Worm (Caenorhabditis elegans): ENCODE measurements around the gene C50H11.13.
"Not testable (repeated sequence)": the region's sequence is repeated elsewhere in the genome, so short reads cannot be mapped to it uniquely, and the experiment has no call there.

The C50H11.13 gene

DNA sequence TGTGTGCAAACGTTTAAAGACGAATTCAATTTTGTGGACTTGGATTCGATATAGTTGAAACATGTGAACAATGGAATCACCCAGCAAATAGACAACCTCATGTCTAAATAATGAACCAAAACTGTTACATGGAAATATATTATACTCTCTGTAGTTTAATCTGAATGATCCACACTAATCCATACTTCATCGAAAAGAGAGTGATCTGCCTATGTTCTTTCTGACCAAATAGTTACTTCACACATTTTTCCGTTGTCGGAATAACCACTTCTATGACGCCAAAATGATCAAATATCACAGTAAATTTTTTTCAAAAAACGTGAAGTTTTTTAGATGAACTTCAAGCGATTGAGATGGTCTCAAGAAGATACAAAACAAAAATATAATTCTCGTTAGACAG is 30.6 kb upstream of the C50H11.13 start, which contains the start of gene Y73C8C.4:
Gene Y73C8C.4 (minus strand): TSS at position 101 of the 400 bp plus-strand sequence.
- not testable (repeated sequence) for TF ChIP-seq ztf-23, T22C8.4, ztf-29 (GFP tag; IDR thresholded peaks at IDR 0.05)

DNA sequence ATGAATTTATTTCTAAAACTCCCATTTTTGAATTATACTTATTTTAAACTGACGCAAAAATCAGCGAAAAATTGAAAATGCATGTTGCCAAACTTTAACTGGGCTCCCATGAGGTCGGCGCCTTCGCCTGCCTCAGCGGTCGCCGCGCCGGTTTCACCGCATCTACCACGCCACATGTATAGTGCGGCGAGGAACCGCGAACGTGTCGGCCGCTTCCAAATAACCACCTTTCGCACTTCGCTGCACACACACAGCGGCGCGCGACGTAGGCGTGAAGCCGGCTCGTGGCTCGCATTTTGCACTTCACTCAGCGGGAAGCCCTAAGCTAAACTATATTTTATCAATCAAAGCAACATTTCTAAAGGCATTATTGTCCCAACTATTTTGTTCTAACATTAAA is 29.1 kb upstream of the C50H11.13 start:
- no peak for TF ChIP-seq T22C8.4 (GFP tag; IDR thresholded peaks at IDR 0.05)
- TF ChIP-seq med-1 (GFP tag; optimal IDR thresholded peaks at IDR 0.05; ENCODE audit: insufficient read depth), result no peak
- no peak for TF ChIP-seq klf-2 (GFP tag; conservative IDR thresholded peaks at IDR 0.05)
- TF ChIP-seq cog-1 (tag; optimal IDR thresholded peaks at IDR 0.05), result no peak
- no peak for TF ChIP-seq tab-1 (GFP tag; IDR thresholded peaks at IDR 0.05)
- no peak for TF ChIP-seq ztf-29 (GFP tag; IDR thresholded peaks at IDR 0.05)
- no peak for TF ChIP-seq ztf-23 (GFP tag; IDR thresholded peaks at IDR 0.05)
- TF ChIP-seq flt-1 (GFP tag; IDR thresholded peaks at IDR 0.05), result no peak
- no peak for TF ChIP-seq ref-1 (GFP tag; conservative IDR thresholded peaks at IDR 0.05)

DNA sequence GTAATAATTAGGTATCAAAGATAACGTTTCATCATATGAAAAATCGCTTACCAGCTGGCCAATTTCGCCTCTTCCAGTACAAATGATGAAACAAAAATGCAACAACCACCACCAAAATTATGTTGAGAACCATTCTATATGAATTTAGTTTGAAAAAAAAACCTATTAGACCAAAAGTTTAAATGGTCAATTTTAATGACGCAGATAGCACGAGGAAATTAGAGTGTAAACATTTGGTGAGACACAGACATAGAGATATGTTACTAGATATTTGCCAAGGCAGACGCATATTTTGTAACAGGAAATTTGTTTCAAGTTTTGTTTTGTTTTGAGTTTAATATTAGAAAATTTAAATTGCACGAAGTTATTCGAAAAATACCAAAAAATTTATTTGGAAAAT is 22.9 kb upstream of the C50H11.13 start, which contains the start of gene cyp-33C9:
Gene cyp-33C9 (minus strand): TSS at position 211 of the 400 bp plus-strand sequence.
- no peak for TF ChIP-seq ztf-23 (GFP tag; IDR thresholded peaks at IDR 0.05)
- no peak for TF ChIP-seq ref-1 (GFP tag; conservative IDR thresholded peaks at IDR 0.05)
- TF ChIP-seq med-1 (GFP tag; optimal IDR thresholded peaks at IDR 0.05; ENCODE audit: insufficient read depth), result no peak
- TF ChIP-seq flt-1 (GFP tag; IDR thresholded peaks at IDR 0.05), result no peak
- TF ChIP-seq klf-2 (GFP tag; conservative IDR thresholded peaks at IDR 0.05), result no peak
- no peak for TF ChIP-seq tab-1 (GFP tag; IDR thresholded peaks at IDR 0.05)
- TF ChIP-seq T22C8.4 (GFP tag; IDR thresholded peaks at IDR 0.05), result no peak
- no peak for TF ChIP-seq cog-1 (tag; optimal IDR thresholded peaks at IDR 0.05)
- TF ChIP-seq ztf-29 (GFP tag; IDR thresholded peaks at IDR 0.05), result no peak

DNA sequence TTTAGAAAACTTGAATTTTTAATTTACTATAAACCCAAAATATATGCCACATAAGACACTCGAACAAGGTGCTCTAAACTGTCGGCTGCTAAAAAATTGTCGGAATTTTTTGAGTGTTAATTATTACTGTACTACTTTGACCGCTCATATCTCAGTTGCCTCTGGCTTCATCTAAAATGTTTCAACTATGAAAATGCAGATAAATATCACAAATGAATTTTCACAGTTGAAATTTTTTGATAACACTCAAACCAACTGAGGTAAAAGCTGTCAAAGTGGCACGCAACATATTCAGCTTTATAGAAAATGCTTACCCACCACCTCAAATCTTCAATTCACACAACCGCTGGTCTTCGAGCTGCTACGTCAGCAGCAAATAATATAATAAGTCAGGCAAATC is 17.3 kb upstream of the C50H11.13 start, which contains the start of gene acs-21:
Gene acs-21 (plus strand): TSS at position 301 of the 400 bp plus-strand sequence.
- no peak for TF ChIP-seq ref-1 (GFP tag; conservative IDR thresholded peaks at IDR 0.05)

DNA sequence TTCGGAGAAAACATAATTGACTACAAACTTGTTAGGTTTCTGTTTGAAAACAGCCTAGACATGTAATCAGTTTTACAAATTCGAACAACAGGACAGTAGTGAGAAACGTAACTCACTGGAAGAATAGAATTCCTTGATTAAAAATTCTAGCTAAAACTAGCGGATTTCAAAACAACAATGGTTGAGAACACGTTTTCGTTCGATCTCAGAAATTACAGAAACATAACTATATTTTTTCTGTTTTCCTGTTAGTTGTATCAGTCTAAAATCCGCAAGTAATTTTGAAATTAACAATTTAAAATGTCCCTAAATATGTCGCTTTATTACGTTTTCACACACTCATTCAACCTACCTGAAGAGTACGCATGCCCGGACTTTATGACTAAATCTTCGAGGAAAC is 14.8 kb upstream of the C50H11.13 start, which contains the start of gene srt-8:
Gene srt-8 (plus strand): TSS at position 301 of the 400 bp plus-strand sequence.
- TF ChIP-seq flt-1 (GFP tag; IDR thresholded peaks at IDR 0.05) (no peak), klf-2 (GFP tag; conservative IDR thresholded peaks at IDR 0.05) (no peak)

DNA sequence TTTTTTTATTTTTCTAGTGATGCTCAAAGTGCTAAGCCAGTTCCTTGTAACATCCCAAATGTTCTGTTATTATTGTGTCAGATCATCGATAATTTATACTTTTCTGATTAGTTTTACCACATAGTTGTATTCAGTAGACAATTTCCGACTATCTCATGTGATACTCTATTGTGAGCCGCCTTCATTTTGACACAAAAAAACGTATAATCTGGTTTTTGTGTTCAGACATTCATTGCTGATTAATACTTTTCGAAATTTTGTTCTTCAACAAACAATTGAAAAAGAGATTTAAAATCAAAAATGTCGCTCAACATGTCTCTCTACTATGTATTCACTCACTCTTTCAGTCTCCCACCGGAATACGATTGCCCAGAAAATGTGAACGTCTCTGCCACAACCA is 10.0 kb upstream of the C50H11.13 start, which contains the start of gene srt-7:
Gene srt-7 (plus strand): TSS at position 301 of the 400 bp plus-strand sequence.
- TF ChIP-seq cog-1 (tag; optimal IDR thresholded peaks at IDR 0.05), result no peak
- TF ChIP-seq tab-1 (GFP tag; IDR thresholded peaks at IDR 0.05), result no peak
- TF ChIP-seq ztf-29 (GFP tag; IDR thresholded peaks at IDR 0.05), result no peak
- TF ChIP-seq ref-1 (GFP tag; conservative IDR thresholded peaks at IDR 0.05), result no peak
- TF ChIP-seq klf-2 (GFP tag; conservative IDR thresholded peaks at IDR 0.05), result no peak

DNA sequence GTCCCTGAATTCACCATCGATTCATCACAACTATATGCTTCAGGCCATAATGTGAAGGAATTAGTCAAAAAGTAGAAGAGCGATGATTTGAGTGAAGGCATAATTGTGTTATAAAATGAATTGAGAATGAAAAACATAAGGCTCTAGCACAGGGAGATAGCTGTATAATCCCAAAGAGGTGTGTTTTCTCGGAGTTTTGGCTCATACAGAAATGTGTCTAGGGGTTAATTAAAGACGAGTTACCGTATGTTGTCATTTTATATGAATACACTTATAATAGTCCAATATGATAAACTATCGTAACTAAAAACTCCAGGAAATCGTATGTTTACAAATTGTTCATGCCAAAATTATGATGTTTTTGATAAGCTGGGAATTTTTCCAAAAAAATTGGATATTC is 9.3 kb upstream of the C50H11.13 start, which contains the start of gene srt-5:
Gene srt-5 (minus strand): TSS at position 101 of the 400 bp plus-strand sequence.
- no peak for TF ChIP-seq med-1 (GFP tag; optimal IDR thresholded peaks at IDR 0.05; ENCODE audit: insufficient read depth)
- no peak for TF ChIP-seq flt-1 (GFP tag; IDR thresholded peaks at IDR 0.05)
- no peak for TF ChIP-seq cog-1 (tag; optimal IDR thresholded peaks at IDR 0.05)
- TF ChIP-seq ztf-29 (GFP tag; IDR thresholded peaks at IDR 0.05), result no peak
- no peak for TF ChIP-seq T22C8.4 (GFP tag; IDR thresholded peaks at IDR 0.05)
- no peak for TF ChIP-seq ztf-23 (GFP tag; IDR thresholded peaks at IDR 0.05)
- TF ChIP-seq tab-1 (GFP tag; IDR thresholded peaks at IDR 0.05), result no peak
- no peak for TF ChIP-seq ref-1 (GFP tag; conservative IDR thresholded peaks at IDR 0.05)
- TF ChIP-seq klf-2 (GFP tag; conservative IDR thresholded peaks at IDR 0.05), result no peak

DNA sequence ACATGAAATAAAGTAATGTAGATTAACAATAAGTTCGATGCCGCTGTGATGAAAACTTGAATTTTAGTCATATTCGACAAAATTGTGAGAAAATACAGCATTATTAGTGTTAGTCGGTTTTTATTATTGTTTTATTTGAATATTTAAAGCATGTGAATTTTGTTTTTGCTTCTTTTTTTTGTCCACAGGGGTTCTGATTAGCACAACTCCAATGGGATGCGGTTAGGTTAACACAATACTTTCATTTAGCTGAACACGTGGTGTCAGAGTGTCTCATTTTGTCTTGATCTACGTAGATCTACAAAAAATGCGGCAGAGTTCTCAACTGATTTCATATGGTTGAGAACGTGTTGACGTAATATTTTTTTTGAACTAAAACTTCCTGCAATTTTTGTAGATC is 2.3 kb downstream of the C50H11.13 start, which contains the start of gene str-40:
Gene str-40 (minus strand): TSS at position 101 of the 400 bp plus-strand sequence.
- TF ChIP-seq ref-1 (GFP tag; conservative IDR thresholded peaks at IDR 0.05) (no peak), cog-1 (tag; optimal IDR thresholded peaks at IDR 0.05) (no peak), ztf-29 (GFP tag; IDR thresholded peaks at IDR 0.05) (no peak), flt-1 (GFP tag; IDR thresholded peaks at IDR 0.05) (no peak), T22C8.4 (GFP tag; IDR thresholded peaks at IDR 0.05) (no peak)

DNA sequence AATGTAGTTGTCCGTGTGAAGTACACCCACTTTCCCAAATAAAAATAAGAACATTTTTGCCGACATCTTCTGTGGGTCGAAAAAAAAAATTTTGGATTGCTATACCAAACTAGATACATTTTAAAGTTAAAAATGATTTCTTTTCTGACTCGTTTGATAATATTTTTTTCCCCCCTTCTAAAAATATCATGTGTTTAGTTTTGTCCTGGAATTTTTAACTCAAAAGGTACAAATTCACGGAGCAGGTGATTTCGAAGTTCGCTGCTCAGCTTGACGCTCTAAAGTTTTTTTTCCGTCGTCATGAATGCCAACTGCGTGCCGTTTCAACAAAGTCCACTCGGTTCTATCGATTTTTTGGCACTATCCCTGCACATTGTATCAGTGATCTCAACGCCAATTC is 5.5 kb downstream of the C50H11.13 start, which contains the start of gene srh-185:
Gene srh-185 (plus strand): TSS at position 301 of the 400 bp plus-strand sequence.
- TF ChIP-seq klf-2 (GFP tag; conservative IDR thresholded peaks at IDR 0.05) (no peak), ztf-23 (GFP tag; IDR thresholded peaks at IDR 0.05) (no peak), T22C8.4 (GFP tag; IDR thresholded peaks at IDR 0.05) (no peak), ztf-29 (GFP tag; IDR thresholded peaks at IDR 0.05) (no peak), cog-1 (tag; optimal IDR thresholded peaks at IDR 0.05) (no peak), flt-1 (GFP tag; IDR thresholded peaks at IDR 0.05) (no peak), tab-1 (GFP tag; IDR thresholded peaks at IDR 0.05) (no peak), med-1 (GFP tag; optimal IDR thresholded peaks at IDR 0.05; ENCODE audit: insufficient read depth) (no peak), ref-1 (GFP tag; conservative IDR thresholded peaks at IDR 0.05) (no peak)

DNA sequence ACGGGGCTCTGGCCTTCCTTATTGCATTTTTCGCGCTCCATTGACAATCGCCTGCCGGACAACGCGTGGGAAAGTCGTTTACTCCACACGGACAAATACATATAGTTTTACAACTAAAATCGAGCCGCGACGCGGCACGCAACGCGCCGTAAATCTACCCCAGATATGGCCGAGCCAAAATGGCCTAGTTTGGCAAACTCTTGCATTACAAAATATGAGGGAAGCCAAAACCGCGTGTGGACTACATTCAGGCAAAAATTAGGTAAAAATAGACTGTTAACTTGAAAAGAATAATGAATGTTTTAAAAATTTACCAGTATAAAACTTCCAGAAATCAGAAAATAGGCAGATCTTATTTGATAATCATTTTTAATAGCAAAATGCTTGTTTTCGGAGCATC is 7.0 kb downstream of the C50H11.13 start, which contains the start of gene srt-16:
Gene srt-16 (minus strand): TSS at position 101 of the 400 bp plus-strand sequence.
- TF ChIP-seq flt-1 (GFP tag; IDR thresholded peaks at IDR 0.05); med-1 (GFP tag; optimal IDR thresholded peaks at IDR 0.05; ENCODE audit: insufficient read depth); ztf-23 (GFP tag; IDR thresholded peaks at IDR 0.05): not testable (repeated sequence)

DNA sequence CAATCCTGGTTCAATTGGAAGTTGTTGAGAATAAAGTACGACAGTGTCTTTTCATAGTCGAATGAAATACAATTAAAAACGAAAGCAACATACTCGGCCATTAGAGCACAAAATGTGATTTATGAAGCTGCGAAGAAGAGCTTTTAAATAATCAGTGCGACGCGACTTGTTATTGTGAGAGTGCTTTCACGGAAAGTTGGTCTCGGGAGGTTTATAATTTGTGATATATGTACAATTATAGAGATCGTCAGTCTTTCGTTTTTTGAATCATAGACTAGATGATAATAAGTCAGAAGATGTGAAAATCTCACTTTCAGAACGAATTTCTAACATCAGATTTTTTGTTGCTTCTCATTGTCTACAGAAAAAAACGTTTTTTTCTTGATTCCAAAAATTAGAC is 9.4 kb downstream of the C50H11.13 start, which contains the start of gene srt-15:
Gene srt-15 (minus strand): TSS at position 101 of the 400 bp plus-strand sequence.
- TF ChIP-seq cog-1 (tag; optimal IDR thresholded peaks at IDR 0.05), result no peak
- no peak for TF ChIP-seq ztf-23 (GFP tag; IDR thresholded peaks at IDR 0.05)
- no peak for TF ChIP-seq med-1 (GFP tag; optimal IDR thresholded peaks at IDR 0.05; ENCODE audit: insufficient read depth)
- TF ChIP-seq flt-1 (GFP tag; IDR thresholded peaks at IDR 0.05), result no peak
- no peak for TF ChIP-seq tab-1 (GFP tag; IDR thresholded peaks at IDR 0.05)
- TF ChIP-seq ztf-29 (GFP tag; IDR thresholded peaks at IDR 0.05), result no peak
- no peak for TF ChIP-seq ref-1 (GFP tag; conservative IDR thresholded peaks at IDR 0.05)
- no peak for TF ChIP-seq T22C8.4 (GFP tag; IDR thresholded peaks at IDR 0.05)
- no peak for TF ChIP-seq klf-2 (GFP tag; conservative IDR thresholded peaks at IDR 0.05)
